Worm (Caenorhabditis elegans): Measurements from ENCODE around the gene msp-49.

The msp-49 gene

DNA sequence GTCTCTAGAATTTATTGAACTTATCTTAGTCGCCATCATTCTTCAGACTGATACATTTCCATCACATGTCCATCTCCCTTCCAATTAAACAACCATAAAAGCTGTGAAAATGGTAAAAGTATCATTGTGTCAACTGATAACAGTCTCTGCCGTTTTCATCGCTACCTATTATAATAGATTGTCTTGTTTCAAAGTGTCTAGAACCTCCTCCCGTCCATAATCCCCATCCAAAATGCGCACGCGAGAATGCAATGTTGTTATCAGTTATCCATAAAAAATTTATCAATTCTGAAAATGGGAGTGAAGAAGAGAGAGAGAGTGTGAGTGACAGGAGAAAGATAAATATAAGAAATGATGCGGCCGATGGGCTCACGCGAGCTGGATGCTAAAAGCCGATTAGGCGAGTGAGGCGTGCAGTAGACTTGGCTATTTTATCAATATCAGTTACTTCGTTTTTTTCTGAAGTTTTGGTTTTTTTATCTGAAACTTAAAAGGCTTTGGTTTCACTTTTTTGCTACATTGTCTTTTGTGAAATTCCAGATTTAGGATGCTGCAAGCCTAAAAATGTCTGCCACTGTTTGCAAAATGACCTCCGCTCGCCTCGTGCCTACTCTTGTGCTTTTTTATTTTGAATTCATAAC, 7.9 kb downstream of the msp-49 start (continued):
- no peak for TF ChIP-seq zfp-3 (GFP tag; conservative IDR thresholded peaks at IDR 0.05)
- TF ChIP-seq rbr-2 (tag; optimal IDR thresholded peaks at IDR 0.05), result no peak
- peak; percentile 31 for TF ChIP-seq nhr-6 (tag; optimal IDR thresholded peaks at IDR 0.05)
- TF ChIP-seq mdl-1 (tag; optimal IDR thresholded peaks at IDR 0.05), result no peak
- TF ChIP-seq mdt-29 (GFP tag; IDR thresholded peaks at IDR 0.05), result 0 out of 2 replicates have a peak, but pooled peaks have one; percentile 30
- TF ChIP-seq T20F7.1 (GFP tag; optimal IDR thresholded peaks at IDR 0.05), result peak; percentile 63
- TF ChIP-seq aha-1 (tag), result peak; percentile 91
- no peak for TF ChIP-seq egl-27 (tag; optimal IDR thresholded peaks at IDR 0.05)
- TF ChIP-seq aly-2 (tag; optimal IDR thresholded peaks at IDR 0.05), result no peak
- no peak for TF ChIP-seq Y48G9A.11 (GFP tag; IDR thresholded peaks at IDR 0.05)
- no peak for TF ChIP-seq nhr-25 (tag; optimal IDR thresholded peaks at IDR 0.05; ENCODE audit: borderline replicate concordance, insufficient read depth)
- no peak for TF ChIP-seq zfp-2 (tag; optimal IDR thresholded peaks at IDR 0.05)
- TF ChIP-seq nhr-237 (tag; optimal IDR thresholded peaks at IDR 0.05), result no peak
- peak; percentile 27; the same call in 1 of the 2 replicates for TF ChIP-seq lin-38 (GFP tag; IDR thresholded peaks at IDR 0.05)
- no peak for TF ChIP-seq dpl-1 (GFP tag; optimal IDR thresholded peaks at IDR 0.05)
- no peak for TF ChIP-seq set-16 (GFP tag; IDR thresholded peaks at IDR 0.05)
- no peak for TF ChIP-seq D1046.2 (GFP tag; IDR thresholded peaks at IDR 0.05)
- no peak for TF ChIP-seq daf-19 (GFP tag; conservative IDR thresholded peaks at IDR 0.05)
- TF ChIP-seq ceh-44 (GFP tag; IDR thresholded peaks at IDR 0.05), result no peak
- TF ChIP-seq mxl-2 (GFP tag; conservative IDR thresholded peaks at IDR 0.05), result no peak
- no peak for TF ChIP-seq arid-1 (GFP tag; conservative IDR thresholded peaks at IDR 0.05)
- TF ChIP-seq zag-1 (tag; optimal IDR thresholded peaks at IDR 0.05), result no peak
- no peak for TF ChIP-seq ctbp-1 (GFP tag; IDR thresholded peaks at IDR 0.05)
- no peak for TF ChIP-seq nhr-41 (GFP tag; IDR thresholded peaks at IDR 0.05)
- peak; percentile 97 for TF ChIP-seq dve-1 (tag; optimal IDR thresholded peaks at IDR 0.05; ENCODE audit: insufficient read depth)
- peak; percentile 21 for TF ChIP-seq gei-8 (GFP tag; optimal IDR thresholded peaks at IDR 0.05)
- no peak for TF ChIP-seq fkh-10 (GFP tag; optimal IDR thresholded peaks at IDR 0.05)
- TF ChIP-seq ces-1 (GFP tag; optimal IDR thresholded peaks at IDR 0.05), result no peak
- TF ChIP-seq mes-2 (tag; optimal IDR thresholded peaks at IDR 0.05; ENCODE audit: poor library complexity, severe bottlenecking), result peak; percentile 45
- TF ChIP-seq ztf-7 (tag; optimal IDR thresholded peaks at IDR 0.05), result no peak
- TF ChIP-seq ama-1 (optimal IDR thresholded peaks at IDR 0.05), result no peak
- TF ChIP-seq daf-12 (tag; optimal IDR thresholded peaks at IDR 0.05), result no peak
- TF ChIP-seq Y105C5A.15 (GFP tag; IDR thresholded peaks at IDR 0.05), result no peak
- no peak for TF ChIP-seq madf-5 (GFP tag; IDR thresholded peaks at IDR 0.05)
- TF ChIP-seq php-3 (GFP tag; IDR thresholded peaks at IDR 0.05), result peak; percentile 99
- TF ChIP-seq F26F4.8 (GFP tag; conservative IDR thresholded peaks at IDR 0.05), result no peak
- no peak for TF ChIP-seq F44E2.7 (GFP tag; IDR thresholded peaks at IDR 0.05)
- TF ChIP-seq dmd-8 (GFP tag; IDR thresholded peaks at IDR 0.05), result no peak
- no peak for TF ChIP-seq lin-15B (tag; optimal IDR thresholded peaks at IDR 0.05)
- TF ChIP-seq daf-8 (GFP tag; IDR thresholded peaks at IDR 0.05), result no peak
- no peak for TF ChIP-seq snpc-1.2 (GFP tag; IDR thresholded peaks at IDR 0.05)
- TF ChIP-seq pha-4 (GFP tag; IDR thresholded peaks at IDR 0.05), result peak; percentile 54
- no peak for TF ChIP-seq pha-4 (tag; optimal IDR thresholded peaks at IDR 0.05)
- TF ChIP-seq nhr-48 (tag; optimal IDR thresholded peaks at IDR 0.05), result peak; percentile 84
- TF ChIP-seq ceh-82 (tag; optimal IDR thresholded peaks at IDR 0.05), result no peak
- peak; percentile 76 for TF ChIP-seq nhr-28 (tag; optimal IDR thresholded peaks at IDR 0.05)
- TF ChIP-seq unc-39 (tag; optimal IDR thresholded peaks at IDR 0.05), result no peak
- no peak for TF ChIP-seq egl-43 (GFP tag; IDR thresholded peaks at IDR 0.05)
- TF ChIP-seq hmg-1.1 (GFP tag; IDR thresholded peaks at IDR 0.05), result 0 out of 2 replicates have a peak, but pooled peaks have one; percentile 25
- no peak for TF ChIP-seq lin-29 (GFP tag; IDR thresholded peaks at IDR 0.05)
- TF ChIP-seq T26A8.4 (GFP tag; IDR thresholded peaks at IDR 0.05), result peak; percentile 43; the same call in 1 of the 2 replicates
